Worm (Caenorhabditis elegans): ENCODE measurements around the gene nspe-3.

DNA sequence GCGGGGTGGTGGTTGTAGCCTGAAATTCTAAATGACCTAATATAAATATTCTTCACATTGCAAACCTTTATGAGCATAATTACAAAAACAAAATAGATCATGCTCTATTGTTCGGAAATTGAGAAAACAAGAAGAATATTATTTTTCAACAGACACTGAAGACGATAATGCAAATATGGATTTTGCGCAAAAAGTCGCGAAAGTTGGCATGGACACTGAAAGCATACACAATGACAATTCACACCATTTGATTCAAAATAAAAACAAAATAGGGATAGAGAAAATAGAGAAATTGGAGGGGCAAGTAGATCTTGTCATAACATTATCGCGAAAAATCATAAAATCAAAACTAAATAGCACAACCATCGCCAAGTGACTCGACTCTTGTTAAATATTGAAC is 44.9 kb upstream of the nspe-3 start, which contains the start of gene Y38E10A.35:
- TF ChIP-seq unc-42 (tag; optimal IDR thresholded peaks at IDR 0.05) (no peak), unc-55 (GFP tag; optimal IDR thresholded peaks at IDR 0.05) (no peak), ceh-30 (tag; optimal IDR thresholded peaks at IDR 0.05) (no peak), syd-9 (tag; optimal IDR thresholded peaks at IDR 0.05) (no peak), ceh-6 (GFP tag; optimal IDR thresholded peaks at IDR 0.05) (no peak), unc-86 (tag; optimal IDR thresholded peaks at IDR 0.05) (no peak), K02D7.2 (tag; optimal IDR thresholded peaks at IDR 0.05) (no peak), pag-3 (tag; optimal IDR thresholded peaks at IDR 0.05; ENCODE audit: borderline replicate concordance) (no peak), tbx-2 (tag; optimal IDR thresholded peaks at IDR 0.05) (no peak), fax-1 (tag; optimal IDR thresholded peaks at IDR 0.05) (no peak)
